Worm (Caenorhabditis elegans) whole organism, midembryonic: ENCODE data around the gene C05G5.7.
A peak's percentile ranks its signal among the peaks of the same experiment; 100 is the strongest.

Source experiments
- T22C8.4 ChIP-seq: fragments of 200-800 bp; sonication (Bioruptor generic); IDR thresholded peaks from 2 replicates; pipeline ENCODE4 v1.3.6; 2022; ENCODE audit warnings: missing genetic modification characterization, missing compliant biosample characterization
- cog-1 ChIP-seq: sonication (generic microtip); optimal IDR thresholded peaks from 2 replicates; lab custom pipeline; 2016; ENCODE audit warnings: missing genetic modification characterization, missing compliant biosample characterization
- flt-1 ChIP-seq: fragments of 200-800 bp; sonication (Bioruptor generic); IDR thresholded peaks from 2 replicates; pipeline ENCODE4 v1.3.6; 2022; ENCODE audit warnings: missing genetic modification characterization, missing compliant biosample characterization
- klf-2 ChIP-seq: fragments of 200-800 bp; sonication (Bioruptor generic); conservative IDR thresholded peaks from 2 replicates; pipeline ENCODE4 v1.3.6; 2022; ENCODE audit warnings: missing genetic modification reagents, missing genetic modification characterization, missing compliant biosample characterization
- med-1 ChIP-seq: sonication (generic microtip); optimal IDR thresholded peaks from 2 replicates; lab custom pipeline; 2017; ENCODE audit warnings: missing genetic modification characterization, mild to moderate bottlenecking, missing compliant biosample characterization, antibody characterized with exemption, missing genetic modification reagents; ENCODE audit not compliant: insufficient read depth
- ref-1 ChIP-seq: fragments of 200-800 bp; sonication (Bioruptor generic); conservative IDR thresholded peaks from 2 replicates; pipeline ENCODE4 v1.3.6; 2022; ENCODE audit warnings: missing genetic modification reagents, missing genetic modification characterization, missing compliant biosample characterization
- tab-1 ChIP-seq: fragments of 200-800 bp; sonication (Bioruptor generic); IDR thresholded peaks from 2 replicates; pipeline ENCODE4 v1.3.6; 2022; ENCODE audit warnings: missing genetic modification characterization, missing compliant biosample characterization
- ztf-23 ChIP-seq: fragments of 200-800 bp; sonication (Bioruptor generic); IDR thresholded peaks from 2 replicates; pipeline ENCODE4 v1.3.6; 2022; ENCODE audit warnings: missing genetic modification reagents, missing genetic modification characterization, missing compliant biosample characterization
- ztf-29 ChIP-seq: fragments of 200-800 bp; sonication (Bioruptor generic); IDR thresholded peaks from 2 replicates; pipeline ENCODE4 v1.3.6; 2022; ENCODE audit warnings: missing genetic modification reagents, missing genetic modification characterization, missing compliant biosample characterization

C05G5.7 gene

ce11 chrX:14780176-14780575, 36.6 kb upstream of the C05G5.7 start:
- TF ChIP-seq T22C8.4 (GFP tag; lab: Robert Waterston, UW) (no peak), ztf-23 (no peak), ref-1 (no peak; the same call in 1 of the 2 replicates), med-1 (no peak), tab-1 (GFP tag; lab: Robert Waterston, UW) (no peak), cog-1 (tag; lab: Kevin White, UChicago) (no peak), flt-1 (GFP tag; lab: Robert Waterston, UW) (no peak), ztf-29 (GFP tag; lab: Robert Waterston, UW) (no peak), klf-2 (GFP tag; lab: Robert Waterston, UW) (no peak)

- TF ChIP-seq T22C8.4 (GFP tag; lab: Robert Waterston, UW) = no peak
- TF ChIP-seq klf-2 (GFP tag; lab: Robert Waterston, UW) = no peak
- no peak for TF ChIP-seq ztf-29 (GFP tag; lab: Robert Waterston, UW)
- no peak for TF ChIP-seq ref-1
- TF ChIP-seq flt-1 (GFP tag; lab: Robert Waterston, UW) = no peak
- no peak for TF ChIP-seq tab-1 (GFP tag; lab: Robert Waterston, UW)
- TF ChIP-seq med-1 = no peak
- TF ChIP-seq ztf-23 = no peak
- TF ChIP-seq cog-1 (tag; lab: Kevin White, UChicago) = no peak
These were observed 34.5 kb upstream of the C05G5.7 start for ce11 chrX:14778112-14778511.

DNA sequence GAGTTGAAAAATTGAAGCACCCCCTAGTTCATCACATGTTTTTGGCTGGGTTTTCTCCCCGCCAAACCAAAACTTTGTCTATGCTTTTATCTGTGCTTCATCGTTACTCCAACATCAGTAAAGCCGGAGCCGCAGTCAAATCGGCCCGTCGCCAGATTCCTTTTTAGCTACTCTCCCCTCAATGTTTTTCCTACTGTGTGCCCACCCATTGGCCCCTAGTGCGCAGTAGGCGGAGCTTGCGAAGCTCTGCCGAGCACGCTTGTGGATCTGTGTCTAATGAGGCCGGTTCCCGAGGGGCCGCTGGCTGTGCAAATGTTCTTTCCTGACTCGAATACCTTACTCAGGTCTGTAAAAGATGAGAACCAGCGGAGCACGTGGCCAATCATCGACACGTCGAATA, 32.7 kb upstream of the C05G5.7 start:
- TF ChIP-seq ztf-23 (no peak), ztf-29 (GFP tag; lab: Robert Waterston, UW) (no peak), ref-1 (no peak), klf-2 (GFP tag; lab: Robert Waterston, UW) (no peak), med-1 (no peak), tab-1 (GFP tag; lab: Robert Waterston, UW) (no peak), cog-1 (tag; lab: Kevin White, UChicago) (no peak), flt-1 (GFP tag; lab: Robert Waterston, UW) (no peak), T22C8.4 (GFP tag; lab: Robert Waterston, UW) (no peak)

- TF ChIP-seq klf-2 (GFP tag; lab: Robert Waterston, UW) (no peak), tab-1 (GFP tag; lab: Robert Waterston, UW) (no peak), ref-1 (no peak), cog-1 (tag; lab: Kevin White, UChicago) (no peak), ztf-29 (GFP tag; lab: Robert Waterston, UW) (no peak), T22C8.4 (GFP tag; lab: Robert Waterston, UW) (no peak)
These were observed 31.6 kb upstream of the C05G5.7 start for ce11 chrX:14775222-14775621.

ce11 chrX:14773238-14773637, 29.7 kb upstream of the C05G5.7 start, which contains the start of gene unc-3:
Gene unc-3, plus strand, starts transcription at chrX:14773538.
- no peak for TF ChIP-seq klf-2 (GFP tag; lab: Robert Waterston, UW)
- TF ChIP-seq flt-1 (GFP tag; lab: Robert Waterston, UW) = no peak
- no peak for TF ChIP-seq ztf-23
- no peak for TF ChIP-seq tab-1 (GFP tag; lab: Robert Waterston, UW)
- no peak for TF ChIP-seq T22C8.4 (GFP tag; lab: Robert Waterston, UW)
- no peak for TF ChIP-seq med-1
- TF ChIP-seq ref-1 = no peak
- no peak for TF ChIP-seq cog-1 (tag; lab: Kevin White, UChicago)
- no peak for TF ChIP-seq ztf-29 (GFP tag; lab: Robert Waterston, UW)

- TF ChIP-seq flt-1 (GFP tag; lab: Robert Waterston, UW) (no peak), T22C8.4 (GFP tag; lab: Robert Waterston, UW) (no peak), cog-1 (tag; lab: Kevin White, UChicago) (no peak), klf-2 (GFP tag; lab: Robert Waterston, UW) (no peak), ref-1 (no peak), ztf-23 (no peak), ztf-29 (GFP tag; lab: Robert Waterston, UW) (no peak), tab-1 (GFP tag; lab: Robert Waterston, UW) (no peak), med-1 (no peak)
These were observed 28.1 kb upstream of the C05G5.7 start, which contains the start of gene Y16B4A.2 for ce11 chrX:14771682-14772081. Gene Y16B4A.2, minus strand, starts transcription at chrX:14771851.

DNA sequence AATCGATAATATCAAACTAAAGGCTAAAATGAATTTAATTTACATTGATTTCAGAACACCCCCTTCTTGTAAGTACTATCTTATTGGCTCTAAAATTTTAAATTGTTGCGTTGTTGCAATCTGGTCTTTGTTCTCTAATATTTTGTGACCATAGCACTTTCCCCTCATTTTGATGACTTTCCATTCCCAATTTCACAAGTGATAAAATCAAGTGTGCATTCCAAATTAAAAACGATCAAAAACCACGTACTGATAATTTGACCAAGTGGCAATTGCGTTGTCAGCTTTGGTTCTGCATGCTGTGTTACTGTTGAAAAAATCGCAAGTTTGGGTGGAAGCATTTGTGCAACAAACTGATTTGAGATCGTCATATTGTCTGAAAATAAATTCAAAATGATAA, 26.8 kb upstream of the C05G5.7 start:
- TF ChIP-seq tab-1 (GFP tag; lab: Robert Waterston, UW) (no peak), ref-1 (no peak), med-1 (no peak), T22C8.4 (GFP tag; lab: Robert Waterston, UW) (no peak), cog-1 (tag; lab: Kevin White, UChicago) (no peak), flt-1 (GFP tag; lab: Robert Waterston, UW) (no peak), ztf-29 (GFP tag; lab: Robert Waterston, UW) (no peak), klf-2 (GFP tag; lab: Robert Waterston, UW) (no peak), ztf-23 (no peak)

ce11 chrX:14768989-14769388, 25.4 kb upstream of the C05G5.7 start:
- no peak for TF ChIP-seq T22C8.4 (GFP tag; lab: Robert Waterston, UW)
- no peak for TF ChIP-seq klf-2 (GFP tag; lab: Robert Waterston, UW)
- TF ChIP-seq med-1 = no peak
- TF ChIP-seq ztf-29 (GFP tag; lab: Robert Waterston, UW) = no peak
- TF ChIP-seq ztf-23 = no peak
- TF ChIP-seq cog-1 (tag; lab: Kevin White, UChicago) = no peak
- TF ChIP-seq tab-1 (GFP tag; lab: Robert Waterston, UW) = no peak
- TF ChIP-seq ref-1 = no peak
- no peak for TF ChIP-seq flt-1 (GFP tag; lab: Robert Waterston, UW)

ce11 chrX:14767813-14768212, 24.2 kb upstream of the C05G5.7 start:
- no peak for TF ChIP-seq cog-1 (tag; lab: Kevin White, UChicago)
- TF ChIP-seq ztf-23 = peak; percentile 40; the same call in 1 of the 2 replicates

- no peak for TF ChIP-seq cog-1 (tag; lab: Kevin White, UChicago)
- TF ChIP-seq T22C8.4 (GFP tag; lab: Robert Waterston, UW) = no peak
- no peak for TF ChIP-seq med-1
- no peak for TF ChIP-seq ztf-29 (GFP tag; lab: Robert Waterston, UW)
- TF ChIP-seq ref-1 = no peak
- no peak for TF ChIP-seq flt-1 (GFP tag; lab: Robert Waterston, UW)
- no peak for TF ChIP-seq ztf-23
- TF ChIP-seq tab-1 (GFP tag; lab: Robert Waterston, UW) = no peak
- no peak for TF ChIP-seq klf-2 (GFP tag; lab: Robert Waterston, UW)
These were observed 17.4 kb upstream of the C05G5.7 start, which contains the start of gene C05G5.5 for ce11 chrX:14761021-14761420. Gene C05G5.5, minus strand, starts transcription at chrX:14761121.
